Fruit fly (Drosophila melanogaster) whole organism, embryonic: ENCODE results near the gene CG43702.

Source experiments
- B-H2 ChIP-seq: fragments of 200-800 bp; sonication (Bioruptor generic); optimal IDR thresholded peaks from 2 replicates; lab custom pipeline; 2018; ENCODE audit warnings: missing biosample characterization, mild to moderate bottlenecking, missing genetic modification characterization
- Bdp1 ChIP-seq: fragments of 200-800 bp; sonication (Bioruptor generic); optimal IDR thresholded peaks from 3 replicates; lab custom pipeline; 2016; ENCODE audit warnings: missing biosample characterization, missing genetic modification characterization
- C15 ChIP-seq: fragments of 200-800 bp; sonication (Bioruptor generic); IDR thresholded peaks from 3 replicates; pipeline ENCODE4 v1.3.6; 2022; ENCODE audit warnings: missing biosample characterization, missing genetic modification characterization
- CG11085 ChIP-seq: fragments of 200-800 bp; sonication (Bioruptor generic); IDR thresholded peaks from 2 replicates; pipeline ENCODE4 v1.3.6; 2022; ENCODE audit warnings: missing biosample characterization, missing genetic modification characterization
- CG16779 ChIP-seq: fragments of 200-800 bp; sonication (Bioruptor generic); IDR thresholded peaks from 2 replicates; pipeline ENCODE4 v1.3.6; 2022; ENCODE audit warnings: missing biosample characterization, missing genetic modification characterization
- CG17568 ChIP-seq: fragments of 200-800 bp; sonication (Bioruptor generic); optimal IDR thresholded peaks from 2 replicates; lab custom pipeline; 2018; ENCODE audit warnings: missing biosample characterization, mild to moderate bottlenecking, missing genetic modification characterization, moderate library complexity
- CG18764 ChIP-seq: fragments of 200-800 bp; sonication (Bioruptor generic); optimal IDR thresholded peaks from 3 replicates; lab custom pipeline; 2016; ENCODE audit warnings: missing biosample characterization, missing genetic modification characterization
- CG2199 ChIP-seq: fragments of 200-800 bp; sonication (Bioruptor generic); IDR thresholded peaks from 3 replicates; pipeline ENCODE4 v1.3.6; 2022; ENCODE audit warnings: missing biosample characterization, missing genetic modification characterization
- CG30020 ChIP-seq: fragments of 200-800 bp; optimal IDR thresholded peaks from 2 replicates; lab custom pipeline; 2019; ENCODE audit warnings: missing biosample characterization, mild to moderate bottlenecking, missing genetic modification characterization, moderate library complexity
- CG42726 ChIP-seq: fragments of 200-800 bp; sonication (Bioruptor generic); IDR thresholded peaks from 2 replicates; pipeline ENCODE4 v1.3.6; 2022; ENCODE audit warnings: missing biosample characterization, missing genetic modification characterization; ENCODE audit not compliant: partially characterized antibody
- CG4820 ChIP-seq: fragments of 200-800 bp; sonication (Bioruptor generic); optimal IDR thresholded peaks from 3 replicates; lab custom pipeline; 2016; ENCODE audit warnings: missing biosample characterization, missing genetic modification characterization
- CG7357 ChIP-seq: fragments of 200-800 bp; sonication (Bioruptor generic); IDR thresholded peaks from 3 replicates; pipeline ENCODE4 v1.3.6; 2022; ENCODE audit warnings: missing biosample characterization, missing genetic modification characterization
- CG8765 ChIP-seq: fragments of 200-800 bp; sonication (Bioruptor generic); IDR thresholded peaks from 2 replicates; pipeline ENCODE4 v1.3.6; 2022; ENCODE audit warnings: missing biosample characterization, missing genetic modification characterization
- CG9215 ChIP-seq: fragments of 200-800 bp; sonication (Bioruptor generic); IDR thresholded peaks from 2 replicates; pipeline ENCODE4 v1.3.6; 2022; ENCODE audit warnings: missing biosample characterization, missing genetic modification characterization
- CG9797 ChIP-seq: fragments of 200-800 bp; sonication (Bioruptor generic); optimal IDR thresholded peaks from 3 replicates; lab custom pipeline; 2018; ENCODE audit warnings: missing biosample characterization, mild to moderate bottlenecking, missing genetic modification characterization
- CG9817 ChIP-seq: fragments of 200-800 bp; sonication (Bioruptor generic); optimal IDR thresholded peaks from 2 replicates; lab custom pipeline; 2018; ENCODE audit warnings: missing biosample characterization, mild to moderate bottlenecking, missing genetic modification characterization, moderate library complexity
- Eip74EF ChIP-seq, 2 experiments: fragments of 200-800 bp in 1 of 2; fragments of >200 bp in 1 of 2; sonication (Bioruptor generic) in 1 of 2; optimal IDR thresholded peaks; 2 replicates each; lab custom pipeline; 2017 to 2019; ENCODE audit warnings: missing biosample characterization in 2 of 2, missing genetic modification characterization in 2 of 2, mild to moderate bottlenecking in 1 of 2, moderate library complexity in 1 of 2
- Ets65A ChIP-seq: fragments of 200-800 bp; sonication (Bioruptor generic); peaks from one replicate; lab custom pipeline; 2016; ENCODE audit warnings: missing biosample characterization, missing genetic modification characterization
- Gsc ChIP-seq: fragments of 200-800 bp; sonication (Bioruptor generic); IDR thresholded peaks from 2 replicates; pipeline ENCODE4 v1.3.6; 2022; ENCODE audit warnings: missing biosample characterization, missing genetic modification characterization
- HHEX ChIP-seq: fragments of 200-800 bp; sonication (Bioruptor generic); optimal IDR thresholded peaks from 3 replicates; lab custom pipeline; 2017; ENCODE audit warnings: missing biosample characterization, mild to moderate bottlenecking, missing genetic modification characterization, missing genetic modification reagents
- Hmx ChIP-seq: fragments of 200-800 bp; sonication (Bioruptor generic); optimal IDR thresholded peaks from 2 replicates; lab custom pipeline; 2016; ENCODE audit warnings: missing biosample characterization, missing genetic modification characterization
- Hr78 ChIP-seq, 2 experiments: fragments of 200-800 bp in 1 of 2; fragments of >200 bp in 1 of 2; sonication (Bioruptor generic) in 1 of 2; optimal IDR thresholded peaks; 2 replicates each; lab custom pipeline; 2017 to 2019; ENCODE audit warnings: missing biosample characterization in 2 of 2, missing genetic modification characterization in 2 of 2, mild to moderate bottlenecking in 1 of 2, moderate library complexity in 1 of 2
- MBD-R2 ChIP-seq: fragments of 200-800 bp; sonication (Bioruptor generic); IDR thresholded peaks from 2 replicates; pipeline ENCODE4 v1.3.6; 2022; ENCODE audit warnings: missing biosample characterization, missing genetic modification characterization
- Neu2 ChIP-seq: fragments of 200-800 bp; sonication (Bioruptor generic); optimal IDR thresholded peaks from 3 replicates; lab custom pipeline; 2016; ENCODE audit warnings: missing biosample characterization, missing genetic modification characterization, borderline replicate concordance
- Nf-YB ChIP-seq: fragments of 200-800 bp; sonication (Bioruptor generic); optimal IDR thresholded peaks from 3 replicates; lab custom pipeline; 2019; ENCODE audit warnings: missing biosample characterization, mild to moderate bottlenecking, missing genetic modification characterization, moderate library complexity
- Spps ChIP-seq: fragments of 200-800 bp; sonication (Bioruptor generic); optimal IDR thresholded peaks from 2 replicates; lab custom pipeline; 2018; ENCODE audit warnings: missing biosample characterization, mild to moderate bottlenecking, missing genetic modification characterization
- btn ChIP-seq: fragments of 200-800 bp; sonication (Bioruptor generic); optimal IDR thresholded peaks from 2 replicates; lab custom pipeline; 2016; ENCODE audit warnings: missing biosample characterization, missing genetic modification characterization
- dm ChIP-seq: fragments of 200-800 bp; sonication (Bioruptor generic); optimal IDR thresholded peaks from 3 replicates; lab custom pipeline; 2016; ENCODE audit warnings: missing biosample characterization, missing genetic modification characterization
- fd64A ChIP-seq: fragments of 200-800 bp; sonication (Bioruptor generic); optimal IDR thresholded peaks from 3 replicates; lab custom pipeline; 2018; ENCODE audit warnings: missing biosample characterization, mild to moderate bottlenecking, missing genetic modification characterization
- gem ChIP-seq: fragments of 200-800 bp; sonication (Bioruptor generic); optimal IDR thresholded peaks from 2 replicates; lab custom pipeline; 2019; ENCODE audit warnings: missing biosample characterization, mild to moderate bottlenecking, missing genetic modification characterization, moderate library complexity
- jing ChIP-seq: fragments of 200-800 bp; sonication (Bioruptor generic); optimal IDR thresholded peaks from 2 replicates; lab custom pipeline; 2018; ENCODE audit warnings: missing biosample characterization, mild to moderate bottlenecking, missing genetic modification characterization
- klu ChIP-seq: fragments of 200-800 bp; sonication (Bioruptor generic); IDR thresholded peaks from 2 replicates; pipeline ENCODE4 v1.3.6; 2022; ENCODE audit warnings: missing biosample characterization, missing genetic modification characterization
- lmd ChIP-seq: fragments of 200-800 bp; sonication (Bioruptor generic); IDR thresholded peaks from 2 replicates; pipeline ENCODE4 v1.3.6; 2022; ENCODE audit warnings: missing biosample characterization, missing genetic modification characterization
- otp ChIP-seq: fragments of 200-800 bp; sonication (Bioruptor generic); IDR thresholded peaks from 3 replicates; pipeline ENCODE4, ENCODE4 v1.3.6; 2022; ENCODE audit warnings: missing biosample characterization, missing genetic modification characterization
- p53 ChIP-seq: fragments of 200-800 bp; sonication (Bioruptor generic); optimal IDR thresholded peaks from 2 replicates; lab custom pipeline; 2016; ENCODE audit warnings: missing biosample characterization, missing genetic modification characterization
- pan ChIP-seq, 4 experiments: fragments of >200 bp in 3 of 4; fragments of 200-800 bp in 1 of 4; sonication (Bioruptor generic) in 1 of 4; optimal IDR thresholded peaks in 3 of 4; IDR thresholded peaks in 1 of 4; 2 replicates each; pipeline versions ENCODE4 v1.3.6 to Lab custom; 2017 to 2022; ENCODE audit warnings: missing biosample characterization in 2 of 4, missing genetic modification characterization in 2 of 4, mixed read lengths in 1 of 4
- prd ChIP-seq, 3 experiments: fragments of >200 bp in 2 of 3; fragments of 200-800 bp in 1 of 3; sonication (Bioruptor generic) in 1 of 3; optimal IDR thresholded peaks in 2 of 3; IDR thresholded peaks in 1 of 3; 2 replicates in 2 of 3; 3 replicates in 1 of 3; pipeline versions ENCODE4 v1.3.6 to Lab custom; 2017 to 2022; ENCODE audit warnings: missing biosample characterization in 1 of 3, missing genetic modification characterization in 1 of 3
- sens ChIP-seq: fragments of 200-800 bp; sonication (Bioruptor generic); peaks from one replicate; lab custom pipeline; 2016; ENCODE audit warnings: missing biosample characterization, missing genetic modification characterization
- shn ChIP-seq: fragments of 200-800 bp; sonication (Bioruptor generic); optimal IDR thresholded peaks from 3 replicates; lab custom pipeline; 2016; ENCODE audit warnings: missing biosample characterization, missing genetic modification characterization
- stwl ChIP-seq: fragments of 200-800 bp; sonication (Bioruptor generic); optimal IDR thresholded peaks from 3 replicates; lab custom pipeline; 2018; ENCODE audit warnings: missing biosample characterization, mild to moderate bottlenecking, missing genetic modification characterization, moderate library complexity
- toy ChIP-seq: fragments of 200-800 bp; sonication (Bioruptor generic); IDR thresholded peaks from 2 replicates; pipeline ENCODE4 v1.3.6; 2022; ENCODE audit warnings: missing biosample characterization, missing genetic modification characterization
- zf30C ChIP-seq: fragments of 200-800 bp; sonication (Bioruptor generic); optimal IDR thresholded peaks from 3 replicates; lab custom pipeline; 2018; ENCODE audit warnings: missing biosample characterization, mild to moderate bottlenecking, missing genetic modification characterization

Gene CG43702

dm6 chr3L:21285639-21286338, 12.7 kb upstream of the CG43702 start, which contains the start of the genes CG12974 and pzg (continued):
- TF ChIP-seq CG2199 (0 out of 3 replicates have a peak, but pooled peaks have one; percentile 38), pan (optimal IDR thresholded peaks at IDR 0.05; lab: Kevin White, UChicago) (no peak), pan (GFP tag; optimal IDR thresholded peaks at IDR 0.05 in 1 of 2, IDR thresholded peaks at IDR 0.05 in 1 of 2) (peak in 1 of 2 experiments; percentile 79), dm (peak; percentile 84), CG9215 (GFP tag; lab: Robert Waterston, UW) (peak; percentile 84), fd64A (GFP tag; lab: Kevin White, UChicago) (peak; percentile 22), CG4820 (GFP tag; lab: Kevin White, UChicago) (peak; percentile 77), jing (peak; percentile 69), Ets65A (GFP tag; lab: Kevin White, UChicago) (peak; percentile 99), Spps (peak; percentile 14), Eip74EF (GFP tag; optimal IDR thresholded peaks at IDR 0.05; lab: Kevin White, UChicago) (peak in 1 of 2 experiments; percentile 5), CG30020 (tag; lab: Kevin White, UChicago) (peak; percentile 80), CG11085 (GFP tag; lab: Robert Waterston, UW) (peak; percentile 59; the same call in 1 of the 2 replicates), stwl (tag; lab: Kevin White, UChicago) (peak; percentile 61), CG42726 (GFP tag; lab: Robert Waterston, UW) (peak; percentile 45; the same call in 1 of the 2 replicates), klu (GFP tag; lab: Robert Waterston, UW) (peak; percentile 82), CG16779 (no peak), CG9817 (tag; lab: Kevin White, UChicago) (peak; percentile 87), sens (GFP tag; lab: Kevin White, UChicago) (peak; percentile 82), CG8765 (peak; percentile 86), prd (optimal IDR thresholded peaks at IDR 0.05; lab: Kevin White, UChicago) (no peak), prd (GFP tag; IDR thresholded peaks at IDR 0.05; lab: Robert Waterston, UW) (peak; percentile 91), gem (peak; percentile 96), Nf-YB (peak; percentile 66), CG9797 (GFP tag; lab: Kevin White, UChicago) (peak; percentile 71), lmd (GFP tag; lab: Robert Waterston, UW) (peak; percentile 93), C15 (GFP tag; lab: Robert Waterston, UW) (no peak), Neu2 (GFP tag; lab: Kevin White, UChicago) (peak; percentile 25), CG18764 (GFP tag; lab: Kevin White, UChicago) (peak; percentile 97), otp (peak; percentile 62; the same call in 1 of the 3 replicates), zf30C (GFP tag; lab: Kevin White, UChicago) (no peak), HHEX (GFP tag; lab: Kevin White, UChicago) (peak; percentile 44), Hr78 (GFP tag; optimal IDR thresholded peaks at IDR 0.05; lab: Kevin White, UChicago) (peak in 1 of 2 experiments; percentile 39), B-H2 (GFP tag; lab: Kevin White, UChicago) (peak; percentile 81), toy (GFP tag; lab: Robert Waterston, UW) (peak; percentile 53; the same call in 1 of the 2 replicates), CG7357 (GFP tag; lab: Robert Waterston, UW) (peak; percentile 72; the same call in 2 of the 3 replicates), MBD-R2 (GFP tag; lab: Robert Waterston, UW) (peak; percentile 72; the same call in 1 of the 2 replicates), shn (peak; percentile 86), CG17568 (no peak), Hmx (GFP tag; lab: Kevin White, UChicago) (no peak), p53 (no peak), Bdp1 (GFP tag; lab: Kevin White, UChicago) (peak; percentile 72), btn (no peak), Gsc (GFP tag; lab: Robert Waterston, UW) (peak; percentile 81)
- TF ChIP-seq, all 482 proteins: peak for 405
